Fruit fly (Drosophila melanogaster) whole organism, embryonic: Measurements from ENCODE around the gene CG17839.

Source experiments
- Atf-2 ChIP-seq: fragments of 200-800 bp; sonication (Bioruptor generic); optimal IDR thresholded peaks from 2 replicates; lab custom pipeline; 2016; ENCODE audit warnings: missing biosample characterization, missing genetic modification characterization
- BtbVII ChIP-seq: fragments of 200-800 bp; sonication (Bioruptor generic); optimal IDR thresholded peaks from 3 replicates; lab custom pipeline; 2017; ENCODE audit warnings: missing biosample characterization, mild to moderate bottlenecking, missing genetic modification characterization
- CG12155 ChIP-seq: fragments of 200-800 bp; sonication (Bioruptor generic); optimal IDR thresholded peaks from 3 replicates; lab custom pipeline; 2016; ENCODE audit warnings: missing biosample characterization, missing genetic modification characterization
- CG12219 ChIP-seq: fragments of 200-800 bp; sonication (Bioruptor generic); optimal IDR thresholded peaks from 3 replicates; lab custom pipeline; 2018; ENCODE audit warnings: missing biosample characterization, mild to moderate bottlenecking, missing genetic modification characterization
- CG12942 ChIP-seq: fragments of 200-800 bp; sonication (Bioruptor generic); optimal IDR thresholded peaks from 3 replicates; lab custom pipeline; 2016; ENCODE audit warnings: missing biosample characterization, missing genetic modification characterization
- CG13624 ChIP-seq: fragments of 200-800 bp; sonication (Bioruptor generic); optimal IDR thresholded peaks from 2 replicates; lab custom pipeline; 2016; ENCODE audit warnings: missing biosample characterization, missing genetic modification characterization
- CG14667 ChIP-seq: fragments of 200-800 bp; sonication (Bioruptor generic); IDR thresholded peaks from 2 replicates; pipeline ENCODE4 v1.3.6; 2022; ENCODE audit warnings: missing biosample characterization, missing genetic modification characterization
- CG33557 ChIP-seq: fragments of 200-800 bp; sonication (Bioruptor generic); optimal IDR thresholded peaks from 2 replicates; lab custom pipeline; 2019; ENCODE audit warnings: missing biosample characterization, mild to moderate bottlenecking, missing genetic modification characterization, moderate library complexity
- CG3838 ChIP-seq: fragments of 200-800 bp; sonication (Bioruptor generic); optimal IDR thresholded peaks from 3 replicates; lab custom pipeline; 2016; ENCODE audit warnings: missing biosample characterization, missing genetic modification characterization
- CG4360 ChIP-seq: fragments of 200-800 bp; sonication (Bioruptor generic); IDR thresholded peaks from 2 replicates; pipeline ENCODE4 v1.3.6; 2022; ENCODE audit warnings: missing biosample characterization, missing genetic modification characterization
- CG4404 ChIP-seq: fragments of 200-800 bp; sonication (Bioruptor generic); IDR thresholded peaks from 2 replicates; pipeline ENCODE4 v1.3.6; 2022; ENCODE audit warnings: missing biosample characterization, missing genetic modification characterization
- CG6654 ChIP-seq: fragments of 200-800 bp; sonication (Bioruptor generic); optimal IDR thresholded peaks from 2 replicates; lab custom pipeline; 2017; ENCODE audit warnings: missing biosample characterization, mild to moderate bottlenecking, missing genetic modification characterization
- CG7372 ChIP-seq: fragments of 200-800 bp; sonication (Bioruptor generic); IDR thresholded peaks from 2 replicates; pipeline ENCODE4 v1.3.6; 2022; ENCODE audit warnings: missing biosample characterization, missing genetic modification characterization
- CG8290 ChIP-seq, 3 experiments: fragments of 200-800 bp; sonication (Bioruptor generic); optimal IDR thresholded peaks; 2 replicates each; lab custom pipeline; 2016 to 2019; ENCODE audit warnings: missing biosample characterization in 3 of 3, missing genetic modification characterization in 3 of 3, mild to moderate bottlenecking in 2 of 3, moderate library complexity in 1 of 3
- CG9817 ChIP-seq: fragments of 200-800 bp; sonication (Bioruptor generic); optimal IDR thresholded peaks from 2 replicates; lab custom pipeline; 2018; ENCODE audit warnings: missing biosample characterization, mild to moderate bottlenecking, missing genetic modification characterization, moderate library complexity
- CG9876 ChIP-seq: fragments of 200-800 bp; sonication (Bioruptor generic); optimal IDR thresholded peaks from 2 replicates; lab custom pipeline; 2016; ENCODE audit warnings: missing biosample characterization, missing genetic modification characterization
- Camta ChIP-seq: fragments of 200-800 bp; sonication (Bioruptor generic); optimal IDR thresholded peaks from 2 replicates; lab custom pipeline; 2016; ENCODE audit warnings: missing biosample characterization, missing genetic modification characterization
- D19A ChIP-seq: fragments of 200-800 bp; optimal IDR thresholded peaks from 3 replicates; lab custom pipeline; 2019; ENCODE audit warnings: missing biosample characterization, mild to moderate bottlenecking, missing genetic modification characterization, moderate library complexity
- GATAe ChIP-seq: fragments of 200-800 bp; sonication (Bioruptor generic); conservative IDR thresholded peaks from 2 replicates; pipeline ENCODE4 v1.3.6; 2022; ENCODE audit warnings: missing biosample characterization, missing genetic modification characterization
- HHEX ChIP-seq: fragments of 200-800 bp; sonication (Bioruptor generic); optimal IDR thresholded peaks from 3 replicates; lab custom pipeline; 2017; ENCODE audit warnings: missing biosample characterization, mild to moderate bottlenecking, missing genetic modification characterization, missing genetic modification reagents
- HLH4C ChIP-seq: fragments of 200-800 bp; sonication (Bioruptor generic); IDR thresholded peaks from 3 replicates; pipeline ENCODE4 v1.3.6; 2022; ENCODE audit warnings: missing biosample characterization, missing genetic modification characterization; ENCODE audit not compliant: partially characterized antibody
- HLH54F ChIP-seq: fragments of 200-800 bp; sonication (Bioruptor generic); optimal IDR thresholded peaks from 3 replicates; lab custom pipeline; 2016; ENCODE audit warnings: missing biosample characterization, missing genetic modification characterization
- Hr51 ChIP-seq, 2 experiments: fragments of 200-800 bp; sonication (Bioruptor generic); optimal IDR thresholded peaks; 2 replicates in 1 of 2; 3 replicates in 1 of 2; lab custom pipeline; 2016 to 2018; ENCODE audit warnings: missing biosample characterization in 2 of 2, missing genetic modification characterization in 2 of 2, mild to moderate bottlenecking in 1 of 2, moderate library complexity in 1 of 2
- Hsf ChIP-seq: fragments of 200-800 bp; sonication (Bioruptor generic); optimal IDR thresholded peaks from 3 replicates; lab custom pipeline; 2016; ENCODE audit warnings: missing biosample characterization, missing genetic modification characterization
- MTF-1 ChIP-seq: fragments of 200-800 bp; sonication (Bioruptor generic); optimal IDR thresholded peaks from 2 replicates; lab custom pipeline; 2018; ENCODE audit warnings: missing biosample characterization, mild to moderate bottlenecking, missing genetic modification characterization, borderline replicate concordance
- Pdp1 ChIP-seq, 2 experiments: fragments of 200-800 bp; sonication (Bioruptor generic); optimal IDR thresholded peaks; 3 replicates each; lab custom pipeline; 2016; ENCODE audit warnings: missing biosample characterization in 2 of 2, missing genetic modification characterization in 2 of 2, mild to moderate bottlenecking in 1 of 2, moderate library complexity in 1 of 2
- Ptx1 ChIP-seq: fragments of 200-800 bp; sonication (Bioruptor generic); IDR thresholded peaks from 2 replicates; pipeline ENCODE4 v1.3.6; 2022; ENCODE audit warnings: missing biosample characterization, missing genetic modification characterization
- Sin3A ChIP-seq: fragments of >200 bp; optimal IDR thresholded peaks from 2 replicates; lab custom pipeline; 2018
- Sox102F ChIP-seq: fragments of 200-800 bp; sonication (Bioruptor generic); optimal IDR thresholded peaks from 2 replicates; lab custom pipeline; 2018; ENCODE audit warnings: missing biosample characterization, mild to moderate bottlenecking, missing genetic modification characterization, moderate library complexity
- TFAM ChIP-seq: fragments of 200-800 bp; sonication (Bioruptor generic); optimal IDR thresholded peaks from 2 replicates; lab custom pipeline; 2017; ENCODE audit warnings: missing biosample characterization, missing genetic modification characterization, inconsistent platforms
- Usf ChIP-seq: fragments of 200-800 bp; sonication (Bioruptor generic); optimal IDR thresholded peaks from 2 replicates; lab custom pipeline; 2017; ENCODE audit warnings: missing genotype, missing biosample characterization, missing genetic modification characterization
- ab ChIP-seq: fragments of 200-800 bp; sonication (Bioruptor generic); optimal IDR thresholded peaks from 2 replicates; lab custom pipeline; 2016; ENCODE audit warnings: missing biosample characterization, missing genetic modification characterization
- ap ChIP-seq: fragments of 200-800 bp; sonication (Bioruptor generic); IDR thresholded peaks from 2 replicates; pipeline ENCODE4 v1.3.6; 2022; ENCODE audit warnings: missing biosample characterization, missing genetic modification characterization
- cato ChIP-seq: fragments of 200-800 bp; sonication (Bioruptor generic); optimal IDR thresholded peaks from 2 replicates; lab custom pipeline; 2016; ENCODE audit warnings: missing biosample characterization, missing genetic modification characterization, borderline replicate concordance
- crc ChIP-seq: fragments of 200-800 bp; sonication (Bioruptor generic); optimal IDR thresholded peaks from 2 replicates; lab custom pipeline; 2016; ENCODE audit warnings: missing biosample characterization, missing genetic modification characterization
- cwo ChIP-seq: fragments of 200-800 bp; sonication (Bioruptor generic); optimal IDR thresholded peaks from 3 replicates; lab custom pipeline; 2017; ENCODE audit warnings: missing biosample characterization, missing genetic modification characterization, mild to moderate bottlenecking, moderate library complexity, missing genetic modification reagents
- dati ChIP-seq: fragments of 200-800 bp; sonication (Bioruptor generic); IDR thresholded peaks from 2 replicates; pipeline ENCODE4 v1.3.6; 2022; ENCODE audit warnings: missing biosample characterization, missing genetic modification characterization
- emc ChIP-seq: fragments of 200-800 bp; sonication (Bioruptor generic); optimal IDR thresholded peaks from 2 replicates; lab custom pipeline; 2016; ENCODE audit warnings: missing biosample characterization, missing genetic modification characterization
- fru ChIP-seq: fragments of >200 bp; optimal IDR thresholded peaks from 2 replicates; lab custom pipeline; 2017
- gce ChIP-seq: fragments of 200-800 bp; sonication (Bioruptor generic); IDR thresholded peaks from 3 replicates; pipeline ENCODE4 v1.3.6; 2022; ENCODE audit warnings: missing biosample characterization, missing genetic modification characterization
- gsb-n ChIP-seq: fragments of 200-800 bp; sonication (Bioruptor generic); optimal IDR thresholded peaks from 3 replicates; lab custom pipeline; 2018; ENCODE audit warnings: missing biosample characterization, mild to moderate bottlenecking, missing genetic modification characterization
- hkb ChIP-seq, 2 experiments: fragments of 200-800 bp in 1 of 2; fragments of >200 bp in 1 of 2; sonication (Bioruptor generic) in 1 of 2; IDR thresholded peaks in 1 of 2; optimal IDR thresholded peaks in 1 of 2; 2 replicates each; pipeline versions ENCODE4 v1.3.6 to Lab custom; 2017 to 2022; ENCODE audit warnings: missing biosample characterization in 1 of 2, missing genetic modification characterization in 1 of 2
- insv ChIP-seq, 2 experiments: fragments of 200-800 bp; sonication (Bioruptor generic); optimal IDR thresholded peaks; 3 replicates each; lab custom pipeline; 2016 to 2018; ENCODE audit warnings: missing biosample characterization in 2 of 2, missing genetic modification characterization in 2 of 2
- ken ChIP-seq: fragments of 200-800 bp; sonication (Bioruptor generic); IDR thresholded peaks from 3 replicates; pipeline ENCODE4 v1.3.6; 2022; ENCODE audit warnings: missing biosample characterization, missing genetic modification characterization
- lilli ChIP-seq: fragments of 200-800 bp; sonication (Bioruptor generic); optimal IDR thresholded peaks from 3 replicates; lab custom pipeline; 2016; ENCODE audit warnings: missing biosample characterization, missing genetic modification characterization
- oc ChIP-seq: fragments of 200-800 bp; sonication (Bioruptor generic); optimal IDR thresholded peaks from 2 replicates; lab custom pipeline; 2018; ENCODE audit warnings: missing biosample characterization, mild to moderate bottlenecking, missing genetic modification characterization, moderate library complexity
- slp2 ChIP-seq: fragments of 200-800 bp; sonication (Bioruptor generic); optimal IDR thresholded peaks from 2 replicates; lab custom pipeline; 2016; ENCODE audit warnings: missing biosample characterization, missing genetic modification characterization
- tin ChIP-seq: fragments of 200-800 bp; sonication (Bioruptor generic); optimal IDR thresholded peaks from 3 replicates; lab custom pipeline; 2016; ENCODE audit warnings: missing biosample characterization, missing genetic modification characterization
- trh ChIP-seq: fragments of 200-800 bp; sonication (Bioruptor generic); optimal IDR thresholded peaks from 2 replicates; lab custom pipeline; 2016; ENCODE audit warnings: missing biosample characterization, missing genetic modification characterization

CG17839 gene

dm6 chr3L:14756724-14757463 is 48.0 kb upstream of the CG17839 start (continued):
- TF ChIP-seq CG12942 (GFP tag; lab: Kevin White, UChicago) (peak; percentile 82), Sox102F (GFP tag; lab: Kevin White, UChicago) (peak; percentile 90), CG13624 (GFP tag; lab: Kevin White, UChicago) (peak; percentile 93), CG12219 (GFP tag; lab: Kevin White, UChicago) (peak; percentile 80), Ptx1 (GFP tag; lab: Robert Waterston, UW) (peak; percentile 89), cato (GFP tag; lab: Kevin White, UChicago) (peak; percentile 67), oc (tag; lab: Kevin White, UChicago) (peak; percentile 82), TFAM (GFP tag; lab: Kevin White, UChicago) (peak; percentile 2), emc (GFP tag; lab: Kevin White, UChicago) (peak; percentile 88), ken (GFP tag; lab: Robert Waterston, UW) (peak; percentile 91), fru (lab: Kevin White, UChicago) (no peak), slp2 (peak; percentile 89), tin (GFP tag; lab: Kevin White, UChicago) (peak; percentile 89), ap (GFP tag; lab: Robert Waterston, UW) (peak; percentile 81), HLH54F (GFP tag; lab: Kevin White, UChicago) (peak; percentile 91), HLH4C (GFP tag; lab: Robert Waterston, UW) (no peak), CG14667 (peak; percentile 78), ab (peak; percentile 78), CG9817 (tag; lab: Kevin White, UChicago) (peak; percentile 84), lilli (GFP tag; lab: Kevin White, UChicago) (peak; percentile 95), CG8290 (GFP tag; optimal IDR thresholded peaks at IDR 0.05; lab: Kevin White, UChicago) (peak; percentile 55), CG8290 (tag; optimal IDR thresholded peaks at IDR 0.05; lab: Kevin White, UChicago) (peak in 1 of 2 experiments; percentile 98), crc (GFP tag; lab: Kevin White, UChicago) (peak; percentile 70), dati (GFP tag; lab: Robert Waterston, UW) (peak; percentile 41; the same call in 1 of the 2 replicates), CG4360 (GFP tag; lab: Robert Waterston, UW) (peak; percentile 79), Hr51 (GFP tag; optimal IDR thresholded peaks at IDR 0.05; lab: Kevin White, UChicago) (peak; percentile 80 to 88), insv (GFP tag; optimal IDR thresholded peaks at IDR 0.05; lab: Kevin White, UChicago) (peak in 1 of 2 experiments; percentile 80), CG7372 (GFP tag; lab: Robert Waterston, UW) (peak; percentile 89), GATAe (GFP tag; lab: Robert Waterston, UW) (peak; percentile 73), D19A (tag; lab: Kevin White, UChicago) (peak; percentile 68), Atf-2 (GFP tag; lab: Kevin White, UChicago) (peak; percentile 81), CG33557 (GFP tag; lab: Kevin White, UChicago) (no peak), Camta (peak; percentile 90), gsb-n (peak; percentile 46), gce (GFP tag; lab: Robert Waterston, UW) (peak; percentile 85; the same call in 2 of the 3 replicates), CG12155 (peak; percentile 91), CG6654 (peak; percentile 73), BtbVII (peak; percentile 81), Hsf (GFP tag; lab: Kevin White, UChicago) (peak; percentile 91), Usf (GFP tag; lab: Kevin White, UChicago) (peak; percentile 84), trh (GFP tag; lab: Kevin White, UChicago) (peak; percentile 67), MTF-1 (GFP tag; lab: Kevin White, UChicago) (peak; percentile 82), hkb (optimal IDR thresholded peaks at IDR 0.05; lab: Kevin White, UChicago) (no peak), hkb (GFP tag; IDR thresholded peaks at IDR 0.05; lab: Robert Waterston, UW) (peak; percentile 88), CG9876 (GFP tag; lab: Kevin White, UChicago) (peak; percentile 92), Sin3A (lab: Kevin White, UChicago) (peak; percentile 11), Pdp1 (GFP tag; optimal IDR thresholded peaks at IDR 0.05; lab: Kevin White, UChicago) (peak; percentile 90 to 95), HHEX (GFP tag; lab: Kevin White, UChicago) (peak; percentile 89), CG3838 (GFP tag; lab: Kevin White, UChicago) (no peak), cwo (GFP tag; lab: Kevin White, UChicago) (peak; percentile 79), CG4404 (GFP tag; lab: Robert Waterston, UW) (peak; percentile 84)
